Worm (Caenorhabditis elegans) whole organism, early embryonic: ENCODE results near the gene F10C2.5.

Experiments used
- ama-1 ChIP-seq: fragments of 150-350 bp; optimal IDR thresholded peaks from 2 replicates; lab custom pipeline; 2014
- ets-7 ChIP-seq: sonication (generic microtip); optimal IDR thresholded peaks from 2 replicates; lab custom pipeline; 2016; ENCODE audit warnings: missing genotype, missing genetic modification characterization, missing compliant biosample characterization
- flt-1 ChIP-seq: fragments of 200-800 bp; sonication (Bioruptor generic); IDR thresholded peaks from 2 replicates; pipeline ENCODE4 v1.3.6; 2022; ENCODE audit warnings: missing genetic modification characterization, missing compliant biosample characterization
- tra-4 ChIP-seq: sonication (generic microtip); optimal IDR thresholded peaks from 2 replicates; lab custom pipeline; 2017; ENCODE audit warnings: missing genetic modification characterization, missing compliant biosample characterization

ce11 chrV:12048445-12048844 lies 3.2 kb downstream of the F10C2.5 start, which contains the start of gene dars-2:
- TF ChIP-seq ama-1 (lab: Kevin White, UChicago): no peak
- TF ChIP-seq flt-1 (GFP tag; lab: Robert Waterston, UW): no peak
- no peak for TF ChIP-seq tra-4 (tag; lab: Kevin White, UChicago)
- TF ChIP-seq ets-7 (tag; lab: Kevin White, UChicago): no peak
